Comparison of ENCODE assay signal across 2 fruit fly cellular contexts in the genomic region with DNA sequence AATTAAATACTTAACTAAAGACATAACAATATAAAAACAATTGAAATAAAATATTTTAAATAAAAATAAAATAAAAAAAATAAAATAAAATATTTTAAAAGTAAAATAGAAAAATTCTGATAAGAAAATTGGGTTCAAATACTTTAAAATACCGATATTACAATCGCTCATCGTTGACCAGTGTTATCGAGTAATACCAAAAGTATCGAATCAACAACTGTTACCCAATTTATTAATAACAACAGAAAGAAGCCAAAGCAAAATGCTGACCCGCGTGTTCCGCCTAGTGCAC.
TF ChIP-seq lines count a peak whose summit lies in the region.

A gene (plus strand): TSS at position 193 of the 292 bp plus-strand sequence.

- TF ChIP-seq CTCF in whole organism, embryonic (GFP tag; optimal IDR thresholded peaks at IDR 0.05; lab: Kevin White, UChicago): no peak

TF ChIP-seq in Kc167, 6 proteins besides CTCF, POLR2A, EP300 and RAD21:
- TF ChIP-seq psq (optimal IDR thresholded peaks at IDR 0.05; lab: Kevin White, UChicago) (peak; percentile 31), Myc (optimal IDR thresholded peaks at IDR 0.05; lab: Kevin White, UChicago) (no peak)

TF ChIP-seq in whole organism, embryonic, 481 proteins besides CTCF, POLR2A, EP300 and RAD21:
- TF ChIP-seq insv (GFP tag; optimal IDR thresholded peaks at IDR 0.05; lab: Kevin White, UChicago): peak in 1 of 2 experiments; percentile 90
- no peak for TF ChIP-seq lab (GFP tag; optimal IDR thresholded peaks at IDR 0.05; lab: Kevin White, UChicago)
- peak; percentile 34; the same call in 1 of the 2 replicates for TF ChIP-seq MBD-R2 (GFP tag; IDR thresholded peaks at IDR 0.05; lab: Robert Waterston, UW)
- 0 out of 3 replicates have a peak, but pooled peaks have one; percentile 9 for TF ChIP-seq mld (GFP tag; IDR thresholded peaks at IDR 0.05; lab: Robert Waterston, UW; ENCODE audit: partially characterized antibody)
- peak in 1 of 2 experiments; percentile 86 for TF ChIP-seq Pdp1 (GFP tag; optimal IDR thresholded peaks at IDR 0.05; lab: Kevin White, UChicago)
- TF ChIP-seq CG12391 (tag; optimal IDR thresholded peaks at IDR 0.05; lab: Kevin White, UChicago): peak; percentile 16
- no peak for TF ChIP-seq HLH3B (GFP tag; IDR thresholded peaks at IDR 0.05; lab: Robert Waterston, UW)
- peak; percentile 44 for TF ChIP-seq Dref (GFP tag; IDR thresholded peaks at IDR 0.05; lab: Robert Waterston, UW)
